Worm (Caenorhabditis elegans): ENCODE measurements around the gene fbxb-90.

DNA sequence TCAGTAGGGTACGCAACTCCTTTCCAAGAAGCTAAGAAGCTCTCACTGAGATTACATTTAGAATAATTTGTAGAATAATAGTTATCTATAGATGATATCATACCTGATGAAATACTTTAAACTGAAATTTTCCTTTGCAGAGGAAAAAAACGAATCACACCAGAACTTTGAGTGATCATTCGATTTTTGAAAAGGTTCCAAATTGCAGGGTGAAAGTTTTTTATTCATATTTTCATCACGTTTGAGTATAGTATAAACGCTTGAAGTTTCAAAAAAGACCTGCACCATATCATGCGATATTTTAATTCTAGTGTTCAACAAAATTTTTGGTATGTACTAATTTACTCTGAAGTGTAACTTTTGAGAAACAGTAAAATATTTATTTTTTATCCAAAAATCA lies 34.0 kb downstream of the fbxb-90 start, which contains the start of gene srh-100:
- TF ChIP-seq nhr-77 (tag; optimal IDR thresholded peaks at IDR 0.05) (no peak), R02D3.7 (tag; optimal IDR thresholded peaks at IDR 0.05) (no peak), nhr-25 (tag; optimal IDR thresholded peaks at IDR 0.05) (no peak), lin-13 (GFP tag; optimal IDR thresholded peaks at IDR 0.05) (no peak), sma-3 (GFP tag; optimal IDR thresholded peaks at IDR 0.05) (no peak), C34F6.9 (tag; optimal IDR thresholded peaks at IDR 0.05) (no peak), unc-62 (GFP tag; optimal IDR thresholded peaks at IDR 0.05) (no peak), blmp-1 (tag; optimal IDR thresholded peaks at IDR 0.05; ENCODE audit: insufficient read depth) (no peak), snpc-4 (tag; optimal IDR thresholded peaks at IDR 0.05) (no peak), egl-27 (tag; optimal IDR thresholded peaks at IDR 0.05) (no peak)

Measured in whole organism, L2 larva.